Worm (Caenorhabditis elegans): Measurements from ENCODE around the gene K07C11.7.

Gene K07C11.7

DNA sequence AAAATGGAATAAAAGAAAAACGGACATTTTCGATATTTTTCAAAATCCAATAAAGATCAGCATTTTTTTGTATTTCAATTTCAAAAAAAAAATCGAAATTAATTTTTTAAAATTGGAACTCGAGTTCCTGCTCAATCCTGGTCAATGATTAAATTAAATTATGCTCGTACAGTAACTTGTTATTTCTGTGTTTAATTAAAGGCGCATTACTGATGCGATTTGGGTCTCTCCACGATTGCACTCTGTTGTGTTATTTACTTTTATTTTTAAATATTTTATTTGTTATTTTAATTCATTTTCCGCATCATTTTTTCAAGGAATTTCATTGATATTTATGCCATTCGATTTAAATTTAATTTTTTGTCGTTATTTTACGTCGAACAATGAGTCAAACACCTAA is 35.5 kb downstream of the K07C11.7 start:
- TF ChIP-seq ceh-48 (tag; optimal IDR thresholded peaks at IDR 0.05) (no peak), elt-4 (tag; optimal IDR thresholded peaks at IDR 0.05) (no peak), madf-2 (tag; optimal IDR thresholded peaks at IDR 0.05) (no peak), ceh-19 (GFP tag; optimal IDR thresholded peaks at IDR 0.05) (no peak), ahr-1 (tag; optimal IDR thresholded peaks at IDR 0.05) (no peak), ceh-14 (tag; optimal IDR thresholded peaks at IDR 0.05) (no peak), mec-3 (tag; optimal IDR thresholded peaks at IDR 0.05; ENCODE audit: borderline replicate concordance) (no peak), C08G9.2 (tag; optimal IDR thresholded peaks at IDR 0.05) (no peak), pqm-1 (tag; optimal IDR thresholded peaks at IDR 0.05) (no peak), nhr-11 (tag; optimal IDR thresholded peaks at IDR 0.05) (no peak), ceh-24 (tag; optimal IDR thresholded peaks at IDR 0.05) (no peak), unc-42 (tag; optimal IDR thresholded peaks at IDR 0.05) (no peak), pha-4 (tag; optimal IDR thresholded peaks at IDR 0.05) (no peak), hlh-13 (GFP tag; optimal IDR thresholded peaks at IDR 0.05) (no peak), hlh-6 (tag; optimal IDR thresholded peaks at IDR 0.05) (no peak), ceh-31 (tag; optimal IDR thresholded peaks at IDR 0.05) (no peak), pha-2 (tag; optimal IDR thresholded peaks at IDR 0.05) (no peak), lim-6 (tag; optimal IDR thresholded peaks at IDR 0.05) (no peak), gmeb-2 (tag; optimal IDR thresholded peaks at IDR 0.05) (no peak), dve-1 (tag; optimal IDR thresholded peaks at IDR 0.05) (no peak)

DNA sequence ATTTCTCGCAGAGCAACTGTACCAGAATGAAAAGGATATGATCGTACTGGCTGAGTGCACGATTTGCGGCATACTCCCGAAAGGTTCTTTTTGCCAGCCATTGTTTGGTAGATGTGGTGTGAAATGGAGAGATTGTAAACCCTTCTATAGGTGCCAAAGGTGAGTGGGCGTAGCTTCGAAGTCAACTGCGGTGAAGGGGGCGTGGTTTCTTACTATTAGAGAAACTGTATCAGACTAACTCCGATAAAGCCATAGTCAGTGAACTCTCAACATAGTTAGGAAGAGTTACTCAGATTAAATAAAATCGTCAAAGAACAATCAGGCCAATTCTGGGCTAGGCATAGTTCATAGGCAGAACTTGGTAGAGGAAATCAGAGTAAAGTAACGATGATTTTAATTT is 36.4 kb downstream of the K07C11.7 start, which contains the start of gene F20D6.9:
Gene F20D6.9 (minus strand): TSS at position 101 of the 400 bp plus-strand sequence.
- TF ChIP-seq K09A11.1 (tag; optimal IDR thresholded peaks at IDR 0.05; ENCODE audit: insufficient read depth) (no peak), tbx-2 (tag; optimal IDR thresholded peaks at IDR 0.05) (no peak)

DNA sequence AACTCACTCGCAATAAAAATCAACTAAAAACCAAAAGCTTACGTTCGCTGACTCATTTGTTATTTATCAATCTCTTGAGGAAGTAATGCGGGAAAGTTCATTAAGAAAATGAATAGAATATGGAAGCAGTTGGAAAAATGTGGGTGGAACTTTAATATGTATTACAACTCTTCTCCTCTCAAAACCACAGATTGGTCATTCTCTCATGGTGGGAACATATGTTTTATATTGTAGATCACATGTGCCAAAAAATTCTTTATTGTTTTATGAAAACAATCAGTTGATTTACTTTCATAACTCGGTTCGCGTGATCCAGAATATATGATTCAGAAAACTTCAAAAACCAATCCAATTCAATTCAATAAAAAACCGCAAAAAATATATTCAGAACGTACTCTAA is 42.1 kb downstream of the K07C11.7 start:
- no peak for TF ChIP-seq dmd-4 (tag; optimal IDR thresholded peaks at IDR 0.05; ENCODE audit: borderline replicate concordance)
- TF ChIP-seq pag-3 (tag; optimal IDR thresholded peaks at IDR 0.05; ENCODE audit: borderline replicate concordance): no peak
- no peak for TF ChIP-seq pha-2 (tag; optimal IDR thresholded peaks at IDR 0.05)
- TF ChIP-seq hlh-15 (tag; optimal IDR thresholded peaks at IDR 0.05): no peak
- TF ChIP-seq ceh-45 (GFP tag; IDR thresholded peaks at IDR 0.05): no peak
- TF ChIP-seq nhr-11 (tag; optimal IDR thresholded peaks at IDR 0.05): no peak
- TF ChIP-seq lin-11 (tag; optimal IDR thresholded peaks at IDR 0.05): no peak
- TF ChIP-seq C08G9.2 (tag; optimal IDR thresholded peaks at IDR 0.05): no peak

DNA sequence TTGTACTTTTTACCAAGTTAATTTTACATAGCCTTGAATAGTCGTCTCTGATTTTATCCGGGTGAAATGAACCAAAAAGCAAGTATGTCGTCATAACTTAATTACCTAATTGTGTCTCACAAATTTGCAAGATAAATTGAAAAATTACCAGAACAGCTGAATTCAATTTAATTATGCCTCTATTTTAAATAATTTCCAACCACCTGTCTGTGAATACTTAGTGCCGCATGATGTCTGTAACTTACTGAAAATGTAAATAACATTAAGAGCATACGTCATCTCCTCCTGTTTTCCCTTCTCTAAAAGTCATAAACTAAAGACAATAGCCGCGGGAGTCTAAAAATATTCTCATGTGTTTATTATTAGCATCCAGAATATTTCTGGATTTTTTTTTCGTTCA is 43.5 kb downstream of the K07C11.7 start:
- TF ChIP-seq pax-1 (tag; optimal IDR thresholded peaks at IDR 0.05) (no peak), pag-3 (tag; optimal IDR thresholded peaks at IDR 0.05; ENCODE audit: borderline replicate concordance) (no peak), nhr-11 (tag; optimal IDR thresholded peaks at IDR 0.05) (no peak), pros-1 (tag; optimal IDR thresholded peaks at IDR 0.05) (no peak), K09A11.1 (tag; optimal IDR thresholded peaks at IDR 0.05; ENCODE audit: insufficient read depth) (no peak), madf-2 (tag; optimal IDR thresholded peaks at IDR 0.05) (no peak), ceh-45 (GFP tag; IDR thresholded peaks at IDR 0.05) (no peak), tbx-2 (tag; optimal IDR thresholded peaks at IDR 0.05) (no peak), elt-2 (tag; optimal IDR thresholded peaks at IDR 0.05) (no peak), hlh-30 (tag; optimal IDR thresholded peaks at IDR 0.05; ENCODE audit: insufficient read depth) (no peak), ceh-6 (GFP tag; optimal IDR thresholded peaks at IDR 0.05) (no peak), sox-2 (GFP tag; IDR thresholded peaks at IDR 0.05) (no peak), zip-5 (tag; optimal IDR thresholded peaks at IDR 0.05) (no peak), hlh-15 (tag; optimal IDR thresholded peaks at IDR 0.05) (no peak), fkh-10 (GFP tag; optimal IDR thresholded peaks at IDR 0.05) (no peak), ama-1 (optimal IDR thresholded peaks at IDR 0.05) (no peak)

DNA sequence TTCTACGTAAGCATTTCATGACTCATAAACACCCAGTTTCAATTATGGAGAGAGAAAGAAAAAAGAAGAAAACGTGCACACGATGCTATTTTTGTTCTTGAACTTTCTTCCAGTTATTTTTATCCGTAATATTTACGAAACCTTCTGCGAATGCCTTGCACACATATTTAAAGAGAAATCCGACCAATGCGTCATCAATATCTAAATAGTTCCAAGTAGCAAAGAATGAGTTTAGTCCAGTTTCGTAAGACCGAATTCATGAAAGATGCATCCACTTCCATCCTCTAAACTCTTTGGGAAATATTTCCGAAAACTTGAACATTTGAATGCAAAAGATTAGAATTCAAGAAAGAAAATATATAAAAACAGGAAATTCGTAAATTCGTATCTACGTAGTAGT is 44.6 kb downstream of the K07C11.7 start:
- TF ChIP-seq K02D7.2 (tag; optimal IDR thresholded peaks at IDR 0.05): no peak
- no peak for TF ChIP-seq syd-9 (tag; optimal IDR thresholded peaks at IDR 0.05)
- TF ChIP-seq fkh-6 (tag; optimal IDR thresholded peaks at IDR 0.05): no peak
- TF ChIP-seq unc-42 (tag; optimal IDR thresholded peaks at IDR 0.05): no peak
- no peak for TF ChIP-seq sox-4 (tag; optimal IDR thresholded peaks at IDR 0.05)
- TF ChIP-seq ceh-24 (tag; optimal IDR thresholded peaks at IDR 0.05): no peak
- no peak for TF ChIP-seq nhr-11 (tag; optimal IDR thresholded peaks at IDR 0.05)
- no peak for TF ChIP-seq sdc-2 (tag; optimal IDR thresholded peaks at IDR 0.05)
- TF ChIP-seq eyg-1 (tag; optimal IDR thresholded peaks at IDR 0.05): no peak
- TF ChIP-seq tbx-2 (tag; optimal IDR thresholded peaks at IDR 0.05): no peak
- TF ChIP-seq pros-1 (tag; optimal IDR thresholded peaks at IDR 0.05): no peak
- TF ChIP-seq ceh-9 (tag; optimal IDR thresholded peaks at IDR 0.05): no peak
- no peak for TF ChIP-seq nfya-1 (tag; optimal IDR thresholded peaks at IDR 0.05)
- TF ChIP-seq C38D4.7 (GFP tag; optimal IDR thresholded peaks at IDR 0.05): no peak
- no peak for TF ChIP-seq fkh-10 (GFP tag; optimal IDR thresholded peaks at IDR 0.05)
- no peak for TF ChIP-seq elt-2 (tag; optimal IDR thresholded peaks at IDR 0.05)
- no peak for TF ChIP-seq nhr-232 (tag; optimal IDR thresholded peaks at IDR 0.05)
